Worm (Caenorhabditis elegans): ENCODE data around the gene nas-27.

DNA sequence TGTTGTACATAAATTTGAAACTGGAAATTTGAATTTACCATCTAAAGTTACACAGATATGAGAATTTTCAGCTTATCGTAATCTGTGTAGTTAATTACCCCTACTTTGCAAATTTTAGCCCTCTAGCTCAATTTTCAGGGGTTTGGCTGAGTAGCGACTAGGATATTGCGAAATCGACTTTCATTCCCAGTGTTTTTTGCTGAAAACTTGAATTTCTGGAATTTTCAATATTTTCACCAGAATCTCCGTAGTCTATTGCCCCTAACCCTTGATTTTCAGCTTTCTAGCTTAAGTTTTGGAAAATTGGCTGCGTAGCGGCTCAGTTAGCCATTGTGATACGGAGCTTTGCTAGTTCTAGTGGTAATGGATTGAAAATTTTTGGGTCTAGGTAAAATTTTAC is 22.0 kb downstream of the nas-27 start:
- TF ChIP-seq mdl-1 (tag; optimal IDR thresholded peaks at IDR 0.05) (no peak), nhr-77 (tag; optimal IDR thresholded peaks at IDR 0.05) (no peak), ceh-82 (tag; optimal IDR thresholded peaks at IDR 0.05) (no peak), fos-1 (tag; optimal IDR thresholded peaks at IDR 0.05) (no peak), nhr-11 (tag; optimal IDR thresholded peaks at IDR 0.05) (no peak), elt-3 (tag; optimal IDR thresholded peaks at IDR 0.05) (no peak), ceh-16 (tag; optimal IDR thresholded peaks at IDR 0.05) (no peak), snpc-4 (tag; optimal IDR thresholded peaks at IDR 0.05) (no peak), nhr-25 (tag; optimal IDR thresholded peaks at IDR 0.05) (no peak), unc-62 (GFP tag; optimal IDR thresholded peaks at IDR 0.05) (no peak), egl-27 (tag; optimal IDR thresholded peaks at IDR 0.05) (no peak), ZK546.5 (tag; optimal IDR thresholded peaks at IDR 0.05) (no peak), lin-39 (tag; optimal IDR thresholded peaks at IDR 0.05) (no peak)

All from whole organism, L2 larva.